Worm (Caenorhabditis elegans): ENCODE measurements around the gene sbp-1.

- no peak for TF ChIP-seq aha-1 (tag; optimal IDR thresholded peaks at IDR 0.05)
- TF ChIP-seq nhr-77 (tag; optimal IDR thresholded peaks at IDR 0.05): no peak
- no peak for TF ChIP-seq nhr-237 (tag; optimal IDR thresholded peaks at IDR 0.05)
- TF ChIP-seq skn-1 (tag; optimal IDR thresholded peaks at IDR 0.05): no peak
- TF ChIP-seq pqm-1 (tag; optimal IDR thresholded peaks at IDR 0.05): no peak
- TF ChIP-seq lsy-2 (tag; optimal IDR thresholded peaks at IDR 0.05): no peak
- TF ChIP-seq ztf-11 (tag; optimal IDR thresholded peaks at IDR 0.05): no peak
- no peak for TF ChIP-seq nhr-90 (tag; optimal IDR thresholded peaks at IDR 0.05; ENCODE audit: poor library complexity)
- no peak for TF ChIP-seq nhr-28 (tag; optimal IDR thresholded peaks at IDR 0.05)
- TF ChIP-seq hpl-2 (GFP tag; optimal IDR thresholded peaks at IDR 0.05): no peak
- no peak for TF ChIP-seq pag-3 (tag; optimal IDR thresholded peaks at IDR 0.05; ENCODE audit: borderline replicate concordance, insufficient read depth)
- no peak for TF ChIP-seq nhr-76 (tag; optimal IDR thresholded peaks at IDR 0.05)
Measured at ce11 chrIII:11457911-11458310, 15.5 kb upstream of the sbp-1 start.
